Fruit fly (Drosophila melanogaster): Measurements from ENCODE around the gene CG46025.

The CG46025 gene

DNA sequence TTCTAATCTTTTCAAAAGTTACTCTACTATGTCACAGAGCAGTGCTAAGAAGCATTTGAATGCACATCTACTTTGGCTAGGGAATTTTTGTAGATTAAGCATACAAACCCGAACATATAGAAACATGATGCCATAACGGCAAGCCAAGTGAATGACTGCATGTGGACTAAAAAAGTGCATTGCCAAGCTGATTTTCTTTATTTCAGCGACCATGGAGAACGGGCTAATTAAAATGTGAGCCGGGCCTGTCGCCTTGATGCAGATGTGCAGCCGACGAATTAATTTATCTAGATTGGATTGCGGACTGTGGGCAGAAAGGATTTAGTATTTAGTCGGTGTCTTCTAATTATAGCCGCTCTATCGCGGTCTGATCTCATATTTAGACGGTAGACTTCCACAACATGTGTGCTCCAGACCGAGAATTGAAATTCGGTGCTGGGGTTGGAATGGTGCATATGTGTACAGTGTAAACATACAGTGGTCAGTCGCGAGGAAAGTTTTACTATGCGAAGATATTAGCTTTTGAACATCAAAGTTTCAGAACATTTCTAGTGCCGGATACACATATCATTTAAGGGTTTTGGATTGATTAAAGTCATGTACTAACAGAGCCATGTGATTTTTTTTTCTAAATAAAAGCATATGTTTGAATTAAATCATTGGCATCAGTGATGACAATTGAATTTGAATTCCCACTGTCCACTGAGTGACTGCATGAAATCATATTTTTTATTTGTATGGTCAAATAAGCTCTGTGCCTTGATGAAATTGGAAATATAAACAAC is 58.8 kb downstream of the CG46025 start (continued):
- TF ChIP-seq Sox102F (GFP tag; optimal IDR thresholded peaks at IDR 0.05), result peak; percentile 18
- TF ChIP-seq HmgZ (tag; optimal IDR thresholded peaks at IDR 0.05), result no peak
- TF ChIP-seq CG14860 (GFP tag; IDR thresholded peaks at IDR 0.05; ENCODE audit: partially characterized antibody), result no peak
- no peak for TF ChIP-seq Ets97D (GFP tag; optimal IDR thresholded peaks at IDR 0.05)
- no peak for TF ChIP-seq disco-r (GFP tag; optimal IDR thresholded peaks at IDR 0.05)
- no peak for TF ChIP-seq CG4854 (GFP tag; optimal IDR thresholded peaks at IDR 0.05)
- TF ChIP-seq gro (GFP tag; optimal IDR thresholded peaks at IDR 0.05), result no peak
- TF ChIP-seq Meics (GFP tag; optimal IDR thresholded peaks at IDR 0.05), result no peak
- no peak for TF ChIP-seq CG3726 (GFP tag; IDR thresholded peaks at IDR 0.05)
- TF ChIP-seq dmrt99B (tag; optimal IDR thresholded peaks at IDR 0.05), result no peak
- TF ChIP-seq NFAT (GFP tag; IDR thresholded peaks at IDR 0.05), result no peak
- peak; percentile 69 for TF ChIP-seq sens (GFP tag)
- TF ChIP-seq peb (GFP tag; IDR thresholded peaks at IDR 0.05), result no peak
- no peak for TF ChIP-seq ash1 (GFP tag; optimal IDR thresholded peaks at IDR 0.05)
- peak; percentile 10; the same call in 1 of the 2 replicates for TF ChIP-seq slbo (GFP tag; IDR thresholded peaks at IDR 0.05)
- TF ChIP-seq Awh (GFP tag; IDR thresholded peaks at IDR 0.05), result no peak
- TF ChIP-seq CTCF (GFP tag; optimal IDR thresholded peaks at IDR 0.05), result no peak
- TF ChIP-seq CG15514 (GFP tag; optimal IDR thresholded peaks at IDR 0.05), result no peak
- no peak for TF ChIP-seq Med (GFP tag)
- TF ChIP-seq ato (GFP tag; IDR thresholded peaks at IDR 0.05; ENCODE audit: partially characterized antibody), result no peak
- no peak for TF ChIP-seq CG18262 (tag; optimal IDR thresholded peaks at IDR 0.05)
- TF ChIP-seq Aef1 (GFP tag; IDR thresholded peaks at IDR 0.05), result no peak
- peak; percentile 42 for TF ChIP-seq phol (tag; optimal IDR thresholded peaks at IDR 0.05)
- no peak for TF ChIP-seq fd102C (GFP tag; optimal IDR thresholded peaks at IDR 0.05)
- no peak for TF ChIP-seq CG14050 (GFP tag; IDR thresholded peaks at IDR 0.05)
- TF ChIP-seq CG31224 (GFP tag; IDR thresholded peaks at IDR 0.05), result no peak
- TF ChIP-seq CG7556 (GFP tag; optimal IDR thresholded peaks at IDR 0.05), result no peak
- no peak for TF ChIP-seq sob (GFP tag; IDR thresholded peaks at IDR 0.05)
- TF ChIP-seq wek (GFP tag; optimal IDR thresholded peaks at IDR 0.05), result no peak
- no peak for TF ChIP-seq chm (GFP tag; IDR thresholded peaks at IDR 0.05)
- TF ChIP-seq CG6854 (GFP tag; optimal IDR thresholded peaks at IDR 0.05), result no peak
- no peak for TF ChIP-seq cato (GFP tag; optimal IDR thresholded peaks at IDR 0.05; ENCODE audit: borderline replicate concordance)
- TF ChIP-seq dmrt11E (tag; optimal IDR thresholded peaks at IDR 0.05), result no peak
- TF ChIP-seq tin (GFP tag; optimal IDR thresholded peaks at IDR 0.05), result peak; percentile 7
- TF ChIP-seq CG12659 (GFP tag; optimal IDR thresholded peaks at IDR 0.05), result no peak
- no peak for TF ChIP-seq CG2678 (tag; optimal IDR thresholded peaks at IDR 0.05)
- TF ChIP-seq sr (GFP tag; IDR thresholded peaks at IDR 0.05), result no peak
- no peak for TF ChIP-seq Myb (GFP tag; optimal IDR thresholded peaks at IDR 0.05)
- no peak for TF ChIP-seq Camta (GFP tag; optimal IDR thresholded peaks at IDR 0.05)
- no peak for TF ChIP-seq her (GFP tag; optimal IDR thresholded peaks at IDR 0.05)
- TF ChIP-seq oc (tag; optimal IDR thresholded peaks at IDR 0.05), result no peak
- TF ChIP-seq Dbx (GFP tag; IDR thresholded peaks at IDR 0.05), result no peak
- TF ChIP-seq z (GFP tag; IDR thresholded peaks at IDR 0.05), result no peak
- no peak for TF ChIP-seq Drgx (GFP tag; IDR thresholded peaks at IDR 0.05)
- TF ChIP-seq CG15269 (tag; optimal IDR thresholded peaks at IDR 0.05), result peak; percentile 36
- TF ChIP-seq TFAM (GFP tag; optimal IDR thresholded peaks at IDR 0.05), result no peak
- no peak for TF ChIP-seq CG15696 (tag; optimal IDR thresholded peaks at IDR 0.05)
- TF ChIP-seq D (optimal IDR thresholded peaks at IDR 0.05), result no peak
- no peak for TF ChIP-seq D (GFP tag; optimal IDR thresholded peaks at IDR 0.05)
- TF ChIP-seq Dad (GFP tag; optimal IDR thresholded peaks at IDR 0.05), result no peak
- no peak for TF ChIP-seq PHDP (tag; optimal IDR thresholded peaks at IDR 0.05)

Data from whole organism, embryonic.